Worm (Caenorhabditis elegans) whole organism, L3 larva: ENCODE results near the gene dct-15.

Experiments used
- R02D3.7 ChIP-seq: fragments of 150-350 bp; optimal IDR thresholded peaks from 2 replicates; lab custom pipeline; 2014; ENCODE audit warnings: missing biosample characterization, missing genetic modification characterization
- aly-2 ChIP-seq: fragments of 150-350 bp; optimal IDR thresholded peaks from 2 replicates; lab custom pipeline; 2014; ENCODE audit warnings: missing biosample characterization, missing genetic modification characterization
- ama-1 ChIP-seq: fragments of 150-350 bp; optimal IDR thresholded peaks from 2 replicates; lab custom pipeline; 2018
- ceh-16 ChIP-seq: sonication (generic microtip); optimal IDR thresholded peaks from 2 replicates; lab custom pipeline; 2017; ENCODE audit warnings: missing biosample characterization, missing genetic modification characterization
- ceh-28 ChIP-seq: fragments of 150-350 bp; optimal IDR thresholded peaks from 2 replicates; lab custom pipeline; 2014; ENCODE audit warnings: missing biosample characterization, missing genetic modification reagents, missing genetic modification characterization
- ceh-9 ChIP-seq: sonication (generic microtip); optimal IDR thresholded peaks from 2 replicates; lab custom pipeline; 2018; ENCODE audit warnings: missing biosample characterization, missing genetic modification characterization
- egl-27 ChIP-seq: sonication (generic microtip); optimal IDR thresholded peaks from 4 replicates; lab custom pipeline; 2017; ENCODE audit warnings: missing biosample characterization, missing genetic modification reagents, missing genetic modification characterization
- egl-5 ChIP-seq: fragments of 150-350 bp; optimal IDR thresholded peaks from 2 replicates; lab custom pipeline; 2017; ENCODE audit warnings: missing biosample characterization, missing genetic modification reagents, missing genetic modification characterization, inconsistent platforms
- elt-1 ChIP-seq: fragments of 150-350 bp; optimal IDR thresholded peaks from 2 replicates; lab custom pipeline; 2014; ENCODE audit warnings: missing biosample characterization, missing genetic modification characterization
- elt-2 ChIP-seq: sonication (generic microtip); optimal IDR thresholded peaks from 2 replicates; lab custom pipeline; 2016; ENCODE audit warnings: missing genetic modification reagents, mild to moderate bottlenecking, missing genetic modification characterization, missing compliant biosample characterization
- elt-3 ChIP-seq, 3 experiments: fragments of 150-350 bp in 1 of 3; sonication (generic microtip) in 2 of 3; optimal IDR thresholded peaks; 2 replicates in 2 of 3; 4 replicates in 1 of 3; lab custom pipeline; 2014 to 2017; ENCODE audit warnings: missing biosample characterization in 3 of 3, missing genetic modification characterization in 3 of 3
- eor-1 ChIP-seq, 2 experiments: fragments of 150-350 bp; optimal IDR thresholded peaks; 2 replicates each; lab custom pipeline; 2014 to 2018; ENCODE audit warnings: missing biosample characterization in 2 of 2, missing genetic modification characterization in 2 of 2
- fkh-2 ChIP-seq: fragments of 150-350 bp; optimal IDR thresholded peaks from 2 replicates; lab custom pipeline; 2014; ENCODE audit warnings: missing biosample characterization, missing genetic modification reagents, missing genetic modification characterization
- fos-1 ChIP-seq: fragments of 150-350 bp; optimal IDR thresholded peaks from 2 replicates; lab custom pipeline; 2014; ENCODE audit warnings: missing biosample characterization, missing genetic modification characterization
- hmg-11 ChIP-seq: sonication (generic microtip); optimal IDR thresholded peaks from 2 replicates; lab custom pipeline; 2016; ENCODE audit warnings: missing genetic modification characterization, missing compliant biosample characterization
- jun-1 ChIP-seq: fragments of 150-350 bp; optimal IDR thresholded peaks from 2 replicates; lab custom pipeline; 2014; ENCODE audit warnings: missing biosample characterization, missing genetic modification reagents, missing genetic modification characterization
- lin-15B ChIP-seq: fragments of 150-350 bp; optimal IDR thresholded peaks from 2 replicates; lab custom pipeline; 2014; ENCODE audit warnings: missing biosample characterization, missing genetic modification characterization
- lin-39 ChIP-seq: fragments of 150-350 bp; optimal IDR thresholded peaks from 2 replicates; lab custom pipeline; 2018; ENCODE audit warnings: missing biosample characterization, missing genetic modification reagents, missing genetic modification characterization
- mdl-1 ChIP-seq: fragments of 150-350 bp; optimal IDR thresholded peaks from 2 replicates; lab custom pipeline; 2014; ENCODE audit warnings: missing biosample characterization, missing genetic modification characterization
- mml-1 ChIP-seq: fragments of 150-350 bp; sonication (generic microtip); optimal IDR thresholded peaks from 3 replicates; lab custom pipeline; 2014; ENCODE audit warnings: missing biosample characterization, missing genetic modification characterization
- nfya-1 ChIP-seq: sonication (generic microtip); optimal IDR thresholded peaks from 2 replicates; lab custom pipeline; 2017; ENCODE audit warnings: missing genetic modification characterization, mild to moderate bottlenecking, missing compliant biosample characterization, antibody characterized with exemption, moderate library complexity; ENCODE audit not compliant: insufficient read depth
- nhr-11 ChIP-seq: fragments of 150-350 bp; optimal IDR thresholded peaks from 2 replicates; lab custom pipeline; 2014; ENCODE audit warnings: missing biosample characterization, missing genetic modification characterization
- nhr-12 ChIP-seq: fragments of 150-350 bp; optimal IDR thresholded peaks from 2 replicates; lab custom pipeline; 2014; ENCODE audit warnings: missing biosample characterization, missing genetic modification characterization
- nhr-237 ChIP-seq: fragments of 150-350 bp; optimal IDR thresholded peaks from 2 replicates; lab custom pipeline; 2014; ENCODE audit warnings: missing biosample characterization, missing genetic modification characterization
- nhr-25 ChIP-seq: sonication (generic microtip); optimal IDR thresholded peaks from 2 replicates; lab custom pipeline; 2017; ENCODE audit warnings: missing biosample characterization, missing genetic modification characterization
- nhr-28 ChIP-seq: fragments of 150-350 bp; optimal IDR thresholded peaks from 2 replicates; lab custom pipeline; 2014; ENCODE audit warnings: missing biosample characterization, missing genetic modification characterization
- nhr-43 ChIP-seq: sonication (generic microtip); optimal IDR thresholded peaks from 2 replicates; lab custom pipeline; 2016; ENCODE audit warnings: mild to moderate bottlenecking, missing genetic modification characterization, missing compliant biosample characterization; ENCODE audit not compliant: poor library complexity, severe bottlenecking
- nhr-67 ChIP-seq: fragments of 150-350 bp; optimal IDR thresholded peaks from 2 replicates; lab custom pipeline; 2014; ENCODE audit warnings: missing biosample characterization, missing genetic modification characterization
- pha-4 ChIP-seq: fragments of 150-350 bp; optimal IDR thresholded peaks from 2 replicates; lab custom pipeline; 2014; ENCODE audit warnings: missing biosample characterization, missing genetic modification reagents, missing genetic modification characterization
- pqm-1 ChIP-seq: fragments of 150-350 bp; optimal IDR thresholded peaks from 2 replicates; lab custom pipeline; 2017; ENCODE audit warnings: missing biosample characterization, missing genetic modification characterization, inconsistent platforms
- sea-2 ChIP-seq: fragments of 150-350 bp; sonication (generic microtip); optimal IDR thresholded peaks from 4 replicates; lab custom pipeline; 2014; ENCODE audit warnings: missing biosample characterization, missing genetic modification reagents, missing genetic modification characterization
- skn-1 ChIP-seq: fragments of 150-350 bp; optimal IDR thresholded peaks from 2 replicates; lab custom pipeline; 2014; ENCODE audit warnings: missing biosample characterization, missing genetic modification characterization
- tbx-2 ChIP-seq: sonication (generic microtip); optimal IDR thresholded peaks from 2 replicates; lab custom pipeline; 2016; ENCODE audit warnings: mild to moderate bottlenecking, missing genetic modification characterization, missing compliant biosample characterization
- unc-39 ChIP-seq: sonication (generic microtip); optimal IDR thresholded peaks from 4 replicates; lab custom pipeline; 2017; ENCODE audit warnings: missing biosample characterization, missing genetic modification characterization
- unc-62 ChIP-seq: fragments of 150-350 bp; sonication (generic microtip); optimal IDR thresholded peaks from 4 replicates; lab custom pipeline; 2014; ENCODE audit warnings: missing biosample characterization, missing genetic modification reagents, missing genetic modification characterization
- zag-1 ChIP-seq: fragments of 150-350 bp; optimal IDR thresholded peaks from 2 replicates; lab custom pipeline; 2014; ENCODE audit warnings: missing biosample characterization, missing genetic modification characterization
- ztf-11 ChIP-seq: fragments of 150-350 bp; optimal IDR thresholded peaks from 2 replicates; lab custom pipeline; 2014; ENCODE audit warnings: missing biosample characterization, missing genetic modification characterization

Gene dct-15

ce11 chrIV:9798307-9798706 is 12.2 kb downstream of the dct-15 start:
- TF ChIP-seq elt-2 (tag; lab: Kevin White, UChicago) (peak; percentile 23), fkh-2 (no peak)
- TF ChIP-seq, all 47 proteins: peak for 1

- TF ChIP-seq lin-15B (tag; lab: Kevin White, UChicago) (peak; percentile 20), hmg-11 (tag; lab: Kevin White, UChicago) (no peak), unc-62 (GFP tag; lab: Kevin White, UChicago) (no peak), pqm-1 (peak; percentile 59), elt-2 (tag; lab: Kevin White, UChicago) (peak; percentile 69), nhr-43 (tag; lab: Kevin White, UChicago) (peak; percentile 2)
Measured at ce11 chrIV:9797304-9798003, 13.1 kb downstream of the dct-15 start, which contains the start of gene T13F2.2. TSS of gene T13F2.2 (minus strand) at chrIV:9797354.

- TF ChIP-seq egl-5 (tag; lab: Kevin White, UChicago) (no peak), skn-1 (tag; lab: Kevin White, UChicago) (no peak), unc-39 (tag; lab: Kevin White, UChicago) (no peak), eor-1 (tag; optimal IDR thresholded peaks at IDR 0.05; lab: Kevin White, UChicago) (no peak), nhr-12 (no peak), jun-1 (tag; lab: Kevin White, UChicago) (no peak), nhr-25 (tag; lab: Kevin White, UChicago) (no peak), elt-3 (tag; optimal IDR thresholded peaks at IDR 0.05; lab: Kevin White, UChicago) (no peak), zag-1 (tag; lab: Kevin White, UChicago) (no peak), mml-1 (tag; lab: Kevin White, UChicago) (no peak), pha-4 (tag; lab: Kevin White, UChicago) (no peak), ceh-16 (tag; lab: Kevin White, UChicago) (no peak), nhr-43 (tag; lab: Kevin White, UChicago) (no peak), hmg-11 (tag; lab: Kevin White, UChicago) (no peak), elt-1 (no peak), sea-2 (GFP tag; lab: Kevin White, UChicago) (no peak), tbx-2 (tag; lab: Kevin White, UChicago) (no peak)
- TF ChIP-seq, all 47 proteins: peak for 0
Measured at ce11 chrIV:9796494-9796893, 14.0 kb downstream of the dct-15 start, which contains the start of gene pis-1. TSS of gene pis-1 (minus strand) at chrIV:9796594.

- TF ChIP-seq lin-15B (tag; lab: Kevin White, UChicago): no peak
- no peak for TF ChIP-seq R02D3.7
- TF ChIP-seq elt-2 (tag; lab: Kevin White, UChicago): no peak
- TF ChIP-seq nhr-11 (tag; lab: Kevin White, UChicago): no peak
- no peak for TF ChIP-seq aly-2 (tag; lab: Kevin White, UChicago)
- no peak for TF ChIP-seq jun-1 (tag; lab: Kevin White, UChicago)
- TF ChIP-seq mdl-1 (tag; lab: Kevin White, UChicago): no peak
- no peak for TF ChIP-seq skn-1 (tag; lab: Kevin White, UChicago)
- TF ChIP-seq nhr-28: no peak
- no peak for TF ChIP-seq fkh-2
- no peak for TF ChIP-seq pha-4 (tag; lab: Kevin White, UChicago)
- no peak for TF ChIP-seq nhr-25 (tag; lab: Kevin White, UChicago)
- no peak for TF ChIP-seq ceh-16 (tag; lab: Kevin White, UChicago)
- TF ChIP-seq fos-1 (tag; lab: Kevin White, UChicago): no peak
- TF ChIP-seq ceh-9 (tag; lab: Kevin White, UChicago): no peak
- TF ChIP-seq ceh-28 (tag; lab: Kevin White, UChicago): no peak
- TF ChIP-seq nfya-1 (tag; lab: Kevin White, UChicago): no peak
- no peak for TF ChIP-seq elt-1
- TF ChIP-seq ztf-11 (tag; lab: Kevin White, UChicago): no peak
- no peak for TF ChIP-seq unc-62 (GFP tag; lab: Kevin White, UChicago)
Measured at ce11 chrIV:9795250-9795649, 15.3 kb downstream of the dct-15 start.

- TF ChIP-seq aly-2 (tag; lab: Kevin White, UChicago) (no peak), ama-1 (no peak), lin-39 (peak; percentile 60), nhr-11 (tag; lab: Kevin White, UChicago) (no peak), pqm-1 (no peak), nhr-25 (tag; lab: Kevin White, UChicago) (peak; percentile 36), ceh-16 (tag; lab: Kevin White, UChicago) (no peak), nhr-237 (no peak), nhr-67 (no peak), sea-2 (GFP tag; lab: Kevin White, UChicago) (no peak), nhr-12 (no peak), unc-62 (GFP tag; lab: Kevin White, UChicago) (peak; percentile 68), egl-27 (tag; lab: Kevin White, UChicago) (no peak), tbx-2 (tag; lab: Kevin White, UChicago) (no peak), elt-1 (no peak)
Measured at ce11 chrIV:9790708-9791107, 19.8 kb downstream of the dct-15 start.
